Fruit fly (Drosophila melanogaster) whole organism, embryonic: ENCODE data around the gene RpL10Ab.

ENCODE experiments used
- Adf1 ChIP-seq: fragments of 200-800 bp; sonication (Bioruptor generic); IDR thresholded peaks from 2 replicates; pipeline ENCODE4 v1.3.6; 2022; ENCODE audit warnings: missing biosample characterization, missing genetic modification characterization
- Asciz ChIP-seq: fragments of 200-800 bp; sonication (Bioruptor generic); optimal IDR thresholded peaks from 2 replicates; lab custom pipeline; 2017; ENCODE audit warnings: missing biosample characterization, mild to moderate bottlenecking, missing genetic modification characterization, missing genetic modification reagents
- Bdp1 ChIP-seq: fragments of 200-800 bp; sonication (Bioruptor generic); optimal IDR thresholded peaks from 3 replicates; lab custom pipeline; 2016; ENCODE audit warnings: missing biosample characterization, missing genetic modification characterization
- CG1024 ChIP-seq: fragments of 200-800 bp; sonication (Bioruptor generic); IDR thresholded peaks from 2 replicates; pipeline ENCODE4 v1.3.6; 2022; ENCODE audit warnings: missing biosample characterization, missing genetic modification characterization
- CG10959 ChIP-seq: fragments of 200-800 bp; sonication (Bioruptor generic); IDR thresholded peaks from 2 replicates; pipeline ENCODE4 v1.3.6; 2022; ENCODE audit warnings: missing biosample characterization, missing genetic modification characterization
- CG10979 ChIP-seq: fragments of 200-800 bp; sonication (Bioruptor generic); optimal IDR thresholded peaks from 2 replicates; lab custom pipeline; 2018; ENCODE audit warnings: missing biosample characterization, mild to moderate bottlenecking, missing genetic modification characterization, moderate library complexity
- CG11696 ChIP-seq: fragments of 200-800 bp; sonication (Bioruptor generic); IDR thresholded peaks from 2 replicates; pipeline ENCODE4 v1.3.6; 2022; ENCODE audit warnings: missing biosample characterization, missing genetic modification characterization
- CG12299 ChIP-seq: fragments of 200-800 bp; sonication (Bioruptor generic); optimal IDR thresholded peaks from 2 replicates; lab custom pipeline; 2018; ENCODE audit warnings: missing biosample characterization, mild to moderate bottlenecking, missing genetic modification characterization
- CG17361 ChIP-seq: fragments of 200-800 bp; sonication (Bioruptor generic); IDR thresholded peaks from 3 replicates; pipeline ENCODE4 v1.3.6; 2022; ENCODE audit warnings: missing biosample characterization, missing genetic modification characterization
- CG3065 ChIP-seq: fragments of 200-800 bp; sonication (Bioruptor generic); optimal IDR thresholded peaks from 2 replicates; lab custom pipeline; 2016; ENCODE audit warnings: missing biosample characterization, missing genetic modification characterization
- CG32532 ChIP-seq: fragments of 200-800 bp; sonication (Bioruptor generic); IDR thresholded peaks from 2 replicates; pipeline ENCODE4 v1.3.6; 2022; ENCODE audit warnings: missing biosample characterization, missing genetic modification characterization
- CG34224 ChIP-seq: fragments of 200-800 bp; sonication (Bioruptor generic); IDR thresholded peaks from 3 replicates; pipeline ENCODE4 v1.3.6; 2022; ENCODE audit warnings: missing biosample characterization, missing genetic modification characterization; ENCODE audit not compliant: partially characterized antibody
- CG34376 ChIP-seq: fragments of 200-800 bp; sonication (Bioruptor generic); optimal IDR thresholded peaks from 2 replicates; lab custom pipeline; 2018; ENCODE audit warnings: missing biosample characterization, mild to moderate bottlenecking, missing genetic modification characterization
- Camta ChIP-seq: fragments of 200-800 bp; sonication (Bioruptor generic); optimal IDR thresholded peaks from 2 replicates; lab custom pipeline; 2016; ENCODE audit warnings: missing biosample characterization, missing genetic modification characterization
- D ChIP-seq, 2 experiments: fragments of 200-800 bp in 1 of 2; fragments of >200 bp in 1 of 2; sonication (Bioruptor generic) in 1 of 2; optimal IDR thresholded peaks; 2 replicates in 1 of 2; 3 replicates in 1 of 2; lab custom pipeline; 2017; ENCODE audit warnings: mild to moderate bottlenecking in 1 of 2, missing biosample characterization in 1 of 2, missing genetic modification characterization in 1 of 2, missing genetic modification reagents in 1 of 2
- Deaf1 ChIP-seq: fragments of 200-800 bp; optimal IDR thresholded peaks from 3 replicates; lab custom pipeline; 2019; ENCODE audit warnings: missing biosample characterization, mild to moderate bottlenecking, missing genetic modification characterization, moderate library complexity
- Doc3 ChIP-seq: fragments of 200-800 bp; sonication (Bioruptor generic); IDR thresholded peaks from 3 replicates; pipeline ENCODE4 v1.3.6; 2022; ENCODE audit warnings: missing biosample characterization, missing genetic modification characterization; ENCODE audit not compliant: partially characterized antibody
- E2f1 ChIP-seq: fragments of 200-800 bp; sonication (Bioruptor generic); IDR thresholded peaks from 2 replicates; pipeline ENCODE4 v1.3.6; 2022; ENCODE audit warnings: missing biosample characterization, missing genetic modification characterization
- GATAe ChIP-seq: fragments of 200-800 bp; sonication (Bioruptor generic); conservative IDR thresholded peaks from 2 replicates; pipeline ENCODE4 v1.3.6; 2022; ENCODE audit warnings: missing biosample characterization, missing genetic modification characterization
- HLHmδ ChIP-seq: fragments of 200-800 bp; sonication (Bioruptor generic); optimal IDR thresholded peaks from 2 replicates; lab custom pipeline; 2018; ENCODE audit warnings: missing biosample characterization, mild to moderate bottlenecking, missing genetic modification characterization, moderate library complexity
- NFAT ChIP-seq: fragments of 200-800 bp; sonication (Bioruptor generic); IDR thresholded peaks from 2 replicates; pipeline ENCODE4 v1.3.6; 2022; ENCODE audit warnings: missing biosample characterization, missing genetic modification characterization
- Nf-YB ChIP-seq: fragments of 200-800 bp; sonication (Bioruptor generic); optimal IDR thresholded peaks from 3 replicates; lab custom pipeline; 2019; ENCODE audit warnings: missing biosample characterization, mild to moderate bottlenecking, missing genetic modification characterization, moderate library complexity
- Pdp1 ChIP-seq, 2 experiments: fragments of 200-800 bp; sonication (Bioruptor generic); optimal IDR thresholded peaks; 3 replicates each; lab custom pipeline; 2016; ENCODE audit warnings: missing biosample characterization in 2 of 2, missing genetic modification characterization in 2 of 2, mild to moderate bottlenecking in 1 of 2, moderate library complexity in 1 of 2
- Sry-β ChIP-seq: fragments of 200-800 bp; sonication (Bioruptor generic); optimal IDR thresholded peaks from 2 replicates; lab custom pipeline; 2018; ENCODE audit warnings: missing biosample characterization, mild to moderate bottlenecking, missing genetic modification characterization, moderate library complexity
- Usf ChIP-seq: fragments of 200-800 bp; sonication (Bioruptor generic); optimal IDR thresholded peaks from 2 replicates; lab custom pipeline; 2017; ENCODE audit warnings: missing genotype, missing biosample characterization, missing genetic modification characterization
- amos ChIP-seq: fragments of 200-800 bp; sonication (Bioruptor generic); IDR thresholded peaks from 2 replicates; pipeline ENCODE4 v1.3.6; 2022; ENCODE audit warnings: missing biosample characterization, missing genetic modification characterization; ENCODE audit not compliant: partially characterized antibody
- cg ChIP-seq: fragments of 200-800 bp; sonication (Bioruptor generic); optimal IDR thresholded peaks from 3 replicates; lab custom pipeline; 2019; ENCODE audit warnings: missing biosample characterization, mild to moderate bottlenecking, missing genetic modification characterization, moderate library complexity
- chinmo ChIP-seq: fragments of 200-800 bp; sonication (Bioruptor generic); IDR thresholded peaks from 4 replicates; pipeline ENCODE4 v1.3.6; 2022; ENCODE audit warnings: missing biosample characterization, missing genetic modification characterization; ENCODE audit not compliant: partially characterized antibody
- dpn ChIP-seq, 2 experiments: fragments of 200-800 bp; sonication (Bioruptor generic); optimal IDR thresholded peaks; 3 replicates each; lab custom pipeline; 2016; ENCODE audit warnings: missing biosample characterization in 2 of 2, missing genetic modification characterization in 2 of 2
- exex ChIP-seq: fragments of 200-800 bp; sonication (Bioruptor generic); optimal IDR thresholded peaks from 4 replicates; lab custom pipeline; 2018; ENCODE audit warnings: missing biosample characterization, mild to moderate bottlenecking, missing genetic modification characterization, moderate library complexity
- grn ChIP-seq: fragments of 200-800 bp; sonication (Bioruptor generic); optimal IDR thresholded peaks from 3 replicates; lab custom pipeline; 2017; ENCODE audit warnings: missing biosample characterization, missing genetic modification characterization
- lab ChIP-seq: fragments of 200-800 bp; sonication (Bioruptor generic); optimal IDR thresholded peaks from 3 replicates; lab custom pipeline; 2017; ENCODE audit warnings: missing biosample characterization, missing genetic modification characterization, mild to moderate bottlenecking, moderate library complexity, missing genetic modification reagents
- mirr ChIP-seq: fragments of 200-800 bp; sonication (Bioruptor generic); optimal IDR thresholded peaks from 3 replicates; lab custom pipeline; 2018; ENCODE audit warnings: missing biosample characterization, mild to moderate bottlenecking, missing genetic modification characterization
- mld ChIP-seq: fragments of 200-800 bp; sonication (Bioruptor generic); IDR thresholded peaks from 3 replicates; pipeline ENCODE4 v1.3.6; 2022; ENCODE audit warnings: missing biosample characterization, missing genetic modification characterization; ENCODE audit not compliant: partially characterized antibody
- nerfin-1 ChIP-seq: fragments of 200-800 bp; sonication (Bioruptor generic); optimal IDR thresholded peaks from 3 replicates; lab custom pipeline; 2019; ENCODE audit warnings: missing biosample characterization, mild to moderate bottlenecking, missing genetic modification characterization, moderate library complexity
- pho ChIP-seq: fragments of 200-800 bp; sonication (Bioruptor generic); optimal IDR thresholded peaks from 2 replicates; lab custom pipeline; 2016; ENCODE audit warnings: missing biosample characterization, missing genetic modification characterization
- rib ChIP-seq: fragments of 200-800 bp; sonication (Bioruptor generic); IDR thresholded peaks from 2 replicates; pipeline ENCODE4 v1.3.6; 2022; ENCODE audit warnings: missing biosample characterization, missing genetic modification characterization
- schlank ChIP-seq: fragments of 200-800 bp; sonication (Bioruptor generic); optimal IDR thresholded peaks from 2 replicates; lab custom pipeline; 2018; ENCODE audit warnings: missing biosample characterization, mild to moderate bottlenecking, missing genetic modification characterization
- so ChIP-seq: fragments of 200-800 bp; sonication (Bioruptor generic); IDR thresholded peaks from 3 replicates; pipeline ENCODE4 v1.3.6; 2022; ENCODE audit warnings: missing biosample characterization, missing genetic modification characterization
- sug ChIP-seq: fragments of 200-800 bp; optimal IDR thresholded peaks from 2 replicates; lab custom pipeline; 2019; ENCODE audit warnings: missing biosample characterization, mild to moderate bottlenecking, missing genetic modification characterization, moderate library complexity
- trh ChIP-seq: fragments of 200-800 bp; sonication (Bioruptor generic); optimal IDR thresholded peaks from 2 replicates; lab custom pipeline; 2016; ENCODE audit warnings: missing biosample characterization, missing genetic modification characterization
- ttk ChIP-seq: fragments of 200-800 bp; sonication (Bioruptor generic); IDR thresholded peaks from 2 replicates; pipeline ENCODE4 v2.1.2; 2022; ENCODE audit warnings: missing biosample characterization, missing genetic modification characterization
- yki ChIP-seq: fragments of >200 bp; optimal IDR thresholded peaks from 3 replicates; lab custom pipeline; 2018

The RpL10Ab gene

DNA sequence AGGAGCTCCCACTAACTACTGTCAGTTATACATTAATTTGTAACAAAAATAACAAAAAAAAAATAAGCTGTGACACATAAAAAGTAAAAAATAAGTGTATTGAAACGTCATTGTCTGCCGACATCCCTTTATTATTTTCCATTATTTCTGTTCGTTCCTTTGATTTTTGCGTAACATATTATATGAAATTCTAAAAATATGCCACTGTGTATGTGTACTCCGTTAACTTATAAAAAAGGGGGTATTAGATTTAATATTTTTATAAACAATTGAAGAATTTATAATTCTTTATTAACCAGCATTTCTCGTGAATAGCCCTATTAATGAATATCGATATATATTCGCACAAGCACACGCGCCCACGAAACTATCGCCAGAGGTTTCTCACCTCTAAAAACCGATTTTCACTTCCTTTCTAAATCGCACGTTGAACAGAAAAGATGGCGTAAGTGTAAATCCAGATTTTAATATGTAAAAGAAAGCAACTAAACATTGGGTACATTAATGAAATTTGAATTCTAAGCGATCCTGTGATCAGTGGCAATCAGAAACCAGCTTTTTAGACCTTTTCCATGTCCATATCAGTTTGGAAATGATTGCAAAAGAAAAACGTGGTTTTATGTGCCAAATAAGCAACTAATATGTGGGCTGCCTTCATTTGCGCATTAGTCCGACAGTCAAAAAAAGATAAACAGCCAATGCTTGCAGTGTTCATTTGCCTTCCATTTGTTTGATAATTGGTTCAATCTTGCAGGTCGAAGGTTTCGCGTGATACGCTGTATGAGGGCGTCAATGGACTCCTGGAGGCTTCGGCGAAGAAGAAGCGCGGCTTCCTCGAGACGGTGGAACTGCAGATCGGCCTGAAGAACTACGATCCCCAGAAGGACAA lies at the start of gene RpL10Ab (continued):
- TF ChIP-seq Asciz (GFP tag; lab: Kevin White, UChicago) (peak; percentile 27), pho (GFP tag; lab: Kevin White, UChicago) (peak; percentile 31), mld (GFP tag; lab: Robert Waterston, UW) (peak; percentile 86; the same call in 2 of the 3 replicates)

DNA sequence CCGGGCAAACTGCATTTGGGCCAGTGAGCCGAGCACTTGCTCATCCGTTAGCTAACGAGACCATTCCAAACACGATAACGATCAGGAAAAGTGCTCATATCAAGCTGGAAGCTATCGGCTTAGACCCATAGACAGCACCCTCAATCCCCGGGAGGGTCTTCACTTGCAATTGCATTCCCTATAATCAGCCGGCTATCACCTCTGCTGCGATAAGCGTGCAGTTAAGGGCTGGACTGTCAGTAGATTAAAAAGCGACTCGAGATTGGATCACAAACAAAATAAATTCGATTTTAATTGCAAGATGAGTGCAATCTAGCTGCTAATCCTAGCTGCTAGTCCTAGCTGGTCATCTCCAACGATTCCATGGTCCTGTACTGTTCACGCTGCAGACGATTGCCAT lies 48.9 kb upstream of the RpL10Ab start:
- TF ChIP-seq Bdp1 (peak; percentile 31), chinmo (GFP tag; lab: Robert Waterston, UW) (0 out of 4 replicates have a peak, but pooled peaks have one; percentile 20), ttk (GFP tag; lab: Robert Waterston, UW) (no peak), grn (peak; percentile 16), schlank (tag; lab: Kevin White, UChicago) (no peak), yki (no peak), E2f1 (GFP tag; lab: Robert Waterston, UW) (no peak), trh (GFP tag; lab: Kevin White, UChicago) (no peak), CG17361 (no peak), cg (no peak)

DNA sequence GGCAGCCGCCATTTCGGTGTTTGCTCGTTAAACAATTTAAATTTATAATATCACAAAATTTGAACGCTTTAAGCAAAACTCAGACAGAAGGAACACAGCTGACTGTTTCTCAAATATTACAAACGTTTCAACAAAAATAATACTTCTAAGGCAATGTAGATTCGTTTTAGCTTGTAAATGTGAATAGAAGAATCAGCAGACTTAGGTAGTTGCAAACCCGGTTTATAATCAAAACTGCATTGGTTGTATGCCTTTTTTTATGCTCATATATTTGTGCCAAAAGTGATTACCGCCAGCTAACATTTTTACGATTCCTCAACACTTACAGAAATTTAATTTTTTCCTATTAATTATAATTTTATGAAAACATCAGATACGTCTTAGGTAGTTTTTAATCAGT lies 48.2 kb upstream of the RpL10Ab start, which contains the start of gene Tim13:
TSS of gene Tim13 (minus strand) at position 101 of the 400 bp plus-strand sequence.
- TF ChIP-seq HLHmδ (no peak), Camta (no peak), amos (GFP tag; lab: Robert Waterston, UW) (no peak), CG10979 (tag; lab: Kevin White, UChicago) (no peak)

DNA sequence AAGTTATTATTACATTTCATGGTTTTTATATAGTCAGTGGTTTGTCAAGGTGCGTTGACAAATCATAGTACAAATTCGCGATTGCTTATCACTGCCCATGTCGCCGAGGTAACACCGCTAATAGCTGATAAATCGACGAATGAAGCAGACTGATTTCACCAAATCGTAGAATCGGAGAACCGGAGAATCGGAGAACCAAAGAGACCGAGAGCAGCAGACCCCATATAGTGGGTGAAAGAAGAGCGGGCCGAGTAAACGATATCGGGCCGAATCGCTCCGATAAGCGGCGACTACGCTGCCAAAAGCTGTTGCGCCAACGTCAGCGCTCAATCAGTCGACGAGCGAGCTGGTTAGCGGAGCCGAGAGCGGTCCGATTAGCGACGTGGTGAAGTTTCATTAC lies 45.9 kb upstream of the RpL10Ab start, which contains the start of gene CG14131:
TSS of gene CG14131 (plus strand) at position 343 of the 400 bp plus-strand sequence.
- TF ChIP-seq grn = peak; percentile 93
- no peak for TF ChIP-seq Nf-YB (GFP tag; lab: Kevin White, UChicago)
- TF ChIP-seq nerfin-1 = no peak
- TF ChIP-seq CG12299 = no peak
- TF ChIP-seq Adf1 = peak; percentile 74
- TF ChIP-seq D (optimal IDR thresholded peaks at IDR 0.05; lab: Kevin White, UChicago) = no peak
- no peak for TF ChIP-seq D (GFP tag; optimal IDR thresholded peaks at IDR 0.05; lab: Kevin White, UChicago)
- peak; percentile 78 for TF ChIP-seq CG34376
- peak; percentile 26 for TF ChIP-seq lab
- no peak for TF ChIP-seq Doc3
- no peak for TF ChIP-seq Sry-β (GFP tag; lab: Kevin White, UChicago)
- TF ChIP-seq GATAe (GFP tag; lab: Robert Waterston, UW) = 0 out of 2 replicates have a peak, but pooled peaks have one; percentile 21
- no peak for TF ChIP-seq NFAT
- peak; percentile 62; the same call in 3 of the 4 replicates for TF ChIP-seq chinmo (GFP tag; lab: Robert Waterston, UW)
- no peak for TF ChIP-seq CG34224 (GFP tag; lab: Robert Waterston, UW)
- peak; percentile 99 for TF ChIP-seq exex (tag; lab: Kevin White, UChicago)
- no peak for TF ChIP-seq Usf (GFP tag; lab: Kevin White, UChicago)
- TF ChIP-seq so (GFP tag; lab: Robert Waterston, UW) = no peak
- TF ChIP-seq CG32532 = peak; percentile 38; the same call in 1 of the 2 replicates
- no peak for TF ChIP-seq CG10979 (tag; lab: Kevin White, UChicago)
- TF ChIP-seq Pdp1 (GFP tag; optimal IDR thresholded peaks at IDR 0.05; lab: Kevin White, UChicago) = peak in 1 of 2 experiments; percentile 30
- TF ChIP-seq rib = peak; percentile 22; the same call in 1 of the 2 replicates
- TF ChIP-seq dpn (GFP tag; optimal IDR thresholded peaks at IDR 0.05; lab: Kevin White, UChicago) = no peak
- no peak for TF ChIP-seq CG11696 (GFP tag; lab: Robert Waterston, UW)
- TF ChIP-seq CG1024 (GFP tag; lab: Robert Waterston, UW) = no peak
- TF ChIP-seq CG10959 (GFP tag; lab: Robert Waterston, UW) = no peak
- TF ChIP-seq mirr (GFP tag; lab: Kevin White, UChicago) = peak; percentile 97
- peak; percentile 83 for TF ChIP-seq Deaf1 (tag; lab: Kevin White, UChicago)
- peak; percentile 48 for TF ChIP-seq sug
- TF ChIP-seq CG3065 (GFP tag; lab: Kevin White, UChicago) = no peak
